Fruit fly (Drosophila melanogaster): Measurements from ENCODE around the gene NSD.

NSD gene

dm6 chr3R:27948421-27948906 lies 10.8 kb upstream of the NSD start, which contains the start of gene Gp93 (continued):
- TF ChIP-seq CG3995 (GFP tag; optimal IDR thresholded peaks at IDR 0.05): no peak
- no peak for TF ChIP-seq Mes4 (GFP tag; optimal IDR thresholded peaks at IDR 0.05)
- TF ChIP-seq pita (GFP tag; optimal IDR thresholded peaks at IDR 0.05): no peak
- TF ChIP-seq CG11560 (tag; IDR thresholded peaks at IDR 0.05): no peak
- no peak for TF ChIP-seq kah (GFP tag; optimal IDR thresholded peaks at IDR 0.05)
- TF ChIP-seq Elba2 (GFP tag; optimal IDR thresholded peaks at IDR 0.05): peak; percentile 6
- TF ChIP-seq CG9876 (GFP tag; optimal IDR thresholded peaks at IDR 0.05): no peak
- TF ChIP-seq lilli (GFP tag; optimal IDR thresholded peaks at IDR 0.05): peak; percentile 66
- peak; percentile 21; the same call in 1 of the 2 replicates for TF ChIP-seq Oaz (GFP tag; IDR thresholded peaks at IDR 0.05)
- no peak for TF ChIP-seq Lim3 (GFP tag; IDR thresholded peaks at IDR 0.05)
- TF ChIP-seq Opbp (GFP tag; IDR thresholded peaks at IDR 0.05; ENCODE audit: partially characterized antibody): peak; percentile 56; the same call in 1 of the 3 replicates
- no peak for TF ChIP-seq wek (GFP tag; optimal IDR thresholded peaks at IDR 0.05)
- TF ChIP-seq MBD-R2 (GFP tag; IDR thresholded peaks at IDR 0.05): peak; percentile 48
- TF ChIP-seq CG6689 (GFP tag; IDR thresholded peaks at IDR 0.05): peak; percentile 70
- TF ChIP-seq zfh1 (GFP tag; IDR thresholded peaks at IDR 0.05): peak; percentile 74; the same call in 2 of the 3 replicates
- peak; percentile 18 for TF ChIP-seq her (GFP tag; optimal IDR thresholded peaks at IDR 0.05)
- peak; percentile 76; the same call in 2 of the 3 replicates for TF ChIP-seq ci (GFP tag; IDR thresholded peaks at IDR 0.05)
- no peak for TF ChIP-seq pum (GFP tag; optimal IDR thresholded peaks at IDR 0.05)
- TF ChIP-seq Blimp-1 (GFP tag; optimal IDR thresholded peaks at IDR 0.05): no peak
- no peak for TF ChIP-seq CG5953 (GFP tag; IDR thresholded peaks at IDR 0.05)
- TF ChIP-seq CG12769 (tag; optimal IDR thresholded peaks at IDR 0.05): no peak
- peak; percentile 71 for TF ChIP-seq bigmax (GFP tag; optimal IDR thresholded peaks at IDR 0.05)
- peak; percentile 49 for TF ChIP-seq B-H1 (GFP tag; IDR thresholded peaks at IDR 0.05)
- TF ChIP-seq CG33557 (GFP tag; optimal IDR thresholded peaks at IDR 0.05): peak; percentile 45
- peak; percentile 55 for TF ChIP-seq CHES-1-like (GFP tag; optimal IDR thresholded peaks at IDR 0.05)
- TF ChIP-seq mld (GFP tag; IDR thresholded peaks at IDR 0.05; ENCODE audit: partially characterized antibody): no peak
- no peak for TF ChIP-seq gro (GFP tag; optimal IDR thresholded peaks at IDR 0.05)
- TF ChIP-seq CG1832 (GFP tag; optimal IDR thresholded peaks at IDR 0.05): no peak
- no peak for TF ChIP-seq Dfd (GFP tag; optimal IDR thresholded peaks at IDR 0.05)
- peak; percentile 56 for TF ChIP-seq CG11085 (GFP tag; IDR thresholded peaks at IDR 0.05)
- no peak for TF ChIP-seq da (GFP tag; optimal IDR thresholded peaks at IDR 0.05)
- 0 out of 2 replicates have a peak, but pooled peaks have one; percentile 5 for TF ChIP-seq wdn (GFP tag; IDR thresholded peaks at IDR 0.05)
- TF ChIP-seq CG3281 (GFP tag; optimal IDR thresholded peaks at IDR 0.05): peak; percentile 48
- no peak for TF ChIP-seq Hmx (GFP tag; optimal IDR thresholded peaks at IDR 0.05)
- TF ChIP-seq ato (GFP tag; IDR thresholded peaks at IDR 0.05; ENCODE audit: partially characterized antibody): peak; percentile 50; the same call in 1 of the 2 replicates
- TF ChIP-seq CG4424 (GFP tag; optimal IDR thresholded peaks at IDR 0.05): peak; percentile 50
- TF ChIP-seq CG10979 (tag; optimal IDR thresholded peaks at IDR 0.05): peak; percentile 22
- TF ChIP-seq pb (GFP tag; optimal IDR thresholded peaks at IDR 0.05): no peak
- peak; percentile 46 for TF ChIP-seq E2f2 (GFP tag; IDR thresholded peaks at IDR 0.05)
- TF ChIP-seq Aef1 (GFP tag; IDR thresholded peaks at IDR 0.05): peak; percentile 55; the same call in 2 of the 3 replicates
- no peak for TF ChIP-seq luna (GFP tag; optimal IDR thresholded peaks at IDR 0.05)
- TF ChIP-seq Neu2 (GFP tag; optimal IDR thresholded peaks at IDR 0.05; ENCODE audit: borderline replicate concordance): no peak
- TF ChIP-seq CG9727 (GFP tag; optimal IDR thresholded peaks at IDR 0.05): peak; percentile 52
- TF ChIP-seq fd64A (GFP tag; optimal IDR thresholded peaks at IDR 0.05): no peak
- peak; percentile 71 for TF ChIP-seq CG10366 (GFP tag; IDR thresholded peaks at IDR 0.05)
- peak; percentile 36 for TF ChIP-seq CG15696 (tag; optimal IDR thresholded peaks at IDR 0.05)
- peak; percentile 15 for TF ChIP-seq pho (GFP tag; optimal IDR thresholded peaks at IDR 0.05)
- no peak for TF ChIP-seq ase (GFP tag; IDR thresholded peaks at IDR 0.05)
- TF ChIP-seq CG11695 (GFP tag; IDR thresholded peaks at IDR 0.05): 0 out of 3 replicates have a peak, but pooled peaks have one; percentile 15
- TF ChIP-seq vnd (GFP tag; IDR thresholded peaks at IDR 0.05; ENCODE audit: partially characterized antibody): no peak
- 0 out of 2 replicates have a peak, but pooled peaks have one; percentile 37 for TF ChIP-seq CG1024 (GFP tag; IDR thresholded peaks at IDR 0.05)
